Fruit fly (Drosophila melanogaster) whole organism, pupa: Measurements from ENCODE around the gene Mst36Fb.

Experiments used
- CG10348 ChIP-seq: fragments of 200-800 bp; sonication (Bioruptor generic); IDR thresholded peaks from 2 replicates; pipeline ENCODE4 v1.3.6; 2022; ENCODE audit warnings: missing biosample characterization, missing genetic modification characterization
- CG12605 ChIP-seq: fragments of 200-800 bp; sonication (Bioruptor generic); IDR thresholded peaks from 2 replicates; pipeline ENCODE4 v1.3.6; 2022; ENCODE audit warnings: missing biosample characterization, missing genetic modification characterization
- CG13204 ChIP-seq: fragments of 200-800 bp; sonication (Bioruptor generic); optimal IDR thresholded peaks from 2 replicates; lab custom pipeline; 2018; ENCODE audit warnings: missing biosample characterization, mild to moderate bottlenecking, missing genetic modification characterization, moderate library complexity
- CG14655 ChIP-seq: fragments of 200-800 bp; sonication (Bioruptor generic); optimal IDR thresholded peaks from 3 replicates; lab custom pipeline; 2017; ENCODE audit warnings: mild to moderate bottlenecking, missing biosample characterization, missing genetic modification reagents, missing genetic modification characterization
- CG15710 ChIP-seq: fragments of 200-800 bp; sonication (Bioruptor generic); optimal IDR thresholded peaks from 2 replicates; lab custom pipeline; 2018; ENCODE audit warnings: missing biosample characterization, mild to moderate bottlenecking, missing genetic modification characterization, moderate library complexity
- CG17806 ChIP-seq: fragments of 200-800 bp; sonication (Bioruptor generic); optimal IDR thresholded peaks from 2 replicates; lab custom pipeline; 2018; ENCODE audit warnings: missing biosample characterization, mild to moderate bottlenecking, missing genetic modification characterization, moderate library complexity
- CG32121 ChIP-seq: fragments of 200-800 bp; sonication (Bioruptor generic); IDR thresholded peaks from 2 replicates; pipeline ENCODE4 v1.3.6; 2022; ENCODE audit warnings: missing biosample characterization, missing genetic modification characterization
- CG34367 ChIP-seq: fragments of 200-800 bp; sonication (Bioruptor generic); optimal IDR thresholded peaks from 2 replicates; lab custom pipeline; 2018; ENCODE audit warnings: missing biosample characterization, mild to moderate bottlenecking, missing genetic modification characterization
- CG4496 ChIP-seq: fragments of 200-800 bp; sonication (Bioruptor generic); IDR thresholded peaks from 3 replicates; pipeline ENCODE4 v1.3.6; 2022; ENCODE audit warnings: missing biosample characterization, missing genetic modification characterization
- CG8159 ChIP-seq: fragments of 200-800 bp; sonication (Bioruptor generic); optimal IDR thresholded peaks from 3 replicates; lab custom pipeline; 2018; ENCODE audit warnings: missing biosample characterization, mild to moderate bottlenecking, missing genetic modification characterization, moderate library complexity
- CG8301 ChIP-seq: fragments of 200-800 bp; sonication (Bioruptor generic); optimal IDR thresholded peaks from 2 replicates; lab custom pipeline; 2018; ENCODE audit warnings: missing biosample characterization, mild to moderate bottlenecking, missing genetic modification characterization
- CG9948 ChIP-seq: fragments of 200-800 bp; sonication (Bioruptor generic); optimal IDR thresholded peaks from 2 replicates; lab custom pipeline; 2018; ENCODE audit warnings: missing biosample characterization, mild to moderate bottlenecking, missing genetic modification characterization, moderate library complexity
- D1 ChIP-seq: fragments of 200-800 bp; sonication (Bioruptor generic); optimal IDR thresholded peaks from 2 replicates; lab custom pipeline; 2018; ENCODE audit warnings: missing biosample characterization, mild to moderate bottlenecking, missing genetic modification characterization, moderate library complexity
- EcR ChIP-seq: fragments of 200-800 bp; sonication (Bioruptor generic); optimal IDR thresholded peaks from 3 replicates; lab custom pipeline; 2019; ENCODE audit warnings: missing biosample characterization, missing genetic modification characterization, mild to moderate bottlenecking, moderate library complexity, missing genetic modification reagents
- Ets98B ChIP-seq: fragments of 200-800 bp; sonication (Bioruptor generic); IDR thresholded peaks from 2 replicates; pipeline ENCODE4 v1.3.6; 2022; ENCODE audit warnings: missing biosample characterization, missing genetic modification characterization
- Pif1A ChIP-seq: fragments of 200-800 bp; sonication (Bioruptor generic); optimal IDR thresholded peaks from 3 replicates; lab custom pipeline; 2016; ENCODE audit warnings: missing biosample characterization, missing genetic modification characterization
- Pif1B ChIP-seq: fragments of 200-800 bp; sonication (Bioruptor generic); optimal IDR thresholded peaks from 3 replicates; lab custom pipeline; 2016; ENCODE audit warnings: missing biosample characterization, missing genetic modification characterization
- Snoo ChIP-seq: fragments of 200-800 bp; sonication (Bioruptor generic); optimal IDR thresholded peaks from 3 replicates; lab custom pipeline; 2017; ENCODE audit warnings: missing biosample characterization, mild to moderate bottlenecking, missing genetic modification characterization, inconsistent platforms
- fd96Ca ChIP-seq: fragments of 200-800 bp; sonication (Bioruptor generic); IDR thresholded peaks from 3 replicates; pipeline ENCODE4 v1.3.6; 2022; ENCODE audit warnings: missing biosample characterization, missing genetic modification characterization
- gl ChIP-seq: fragments of 200-800 bp; sonication (Bioruptor generic); optimal IDR thresholded peaks from 2 replicates; lab custom pipeline; 2018; ENCODE audit warnings: missing biosample characterization, mild to moderate bottlenecking, missing genetic modification characterization
- rn ChIP-seq: fragments of 200-800 bp; sonication (Bioruptor generic); IDR thresholded peaks from 2 replicates; pipeline ENCODE4 v1.3.6; 2022; ENCODE audit warnings: missing biosample characterization, missing genetic modification characterization

Mst36Fb gene

dm6 chr2L:18689376-18689775, 14.5 kb upstream of the Mst36Fb start, which contains the start of gene CG10336:
CG10336 (plus strand) TSS chr2L:18689528.
- TF ChIP-seq CG8301 (no peak), CG32121 (no peak), CG4496 (GFP tag; lab: Robert Waterston, UW) (no peak), Pif1A (GFP tag; lab: Kevin White, UChicago) (no peak), rn (GFP tag; lab: Robert Waterston, UW) (no peak), EcR (GFP tag; lab: Kevin White, UChicago) (no peak), D1 (no peak), CG17806 (no peak), fd96Ca (GFP tag; lab: Robert Waterston, UW) (no peak), CG14655 (no peak), CG15710 (tag; lab: Kevin White, UChicago) (no peak), CG9948 (no peak), Snoo (tag; lab: Kevin White, UChicago) (no peak)

dm6 chr2L:18688646-18689296, 13.9 kb upstream of the Mst36Fb start, which contains the start of gene msl-1:
msl-1 (minus strand) TSS chr2L:18688800.
- TF ChIP-seq CG17806 (no peak), fd96Ca (GFP tag; lab: Robert Waterston, UW) (0 out of 3 replicates have a peak, but pooled peaks have one; percentile 33), D1 (no peak), CG12605 (GFP tag; lab: Robert Waterston, UW) (no peak), CG8159 (tag; lab: Kevin White, UChicago) (no peak), CG32121 (no peak), CG4496 (GFP tag; lab: Robert Waterston, UW) (0 out of 3 replicates have a peak, but pooled peaks have one; percentile 19), CG10348 (GFP tag; lab: Robert Waterston, UW) (peak; percentile 13; the same call in 1 of the 2 replicates), CG9948 (no peak), rn (GFP tag; lab: Robert Waterston, UW) (no peak), EcR (GFP tag; lab: Kevin White, UChicago) (no peak)

- TF ChIP-seq Pif1B (no peak), D1 (no peak), CG10348 (GFP tag; lab: Robert Waterston, UW) (no peak), EcR (GFP tag; lab: Kevin White, UChicago) (no peak), Ets98B (no peak)
Measured at dm6 chr2L:18687827-18688226, 12.9 kb upstream of the Mst36Fb start.

- TF ChIP-seq CG4496 (GFP tag; lab: Robert Waterston, UW), result no peak
- no peak for TF ChIP-seq Pif1B
- TF ChIP-seq fd96Ca (GFP tag; lab: Robert Waterston, UW), result no peak
- TF ChIP-seq CG10348 (GFP tag; lab: Robert Waterston, UW), result no peak
- TF ChIP-seq CG8159 (tag; lab: Kevin White, UChicago), result no peak
- no peak for TF ChIP-seq gl (tag; lab: Kevin White, UChicago)
- no peak for TF ChIP-seq CG32121
- no peak for TF ChIP-seq EcR (GFP tag; lab: Kevin White, UChicago)
- no peak for TF ChIP-seq CG12605 (GFP tag; lab: Robert Waterston, UW)
- TF ChIP-seq CG8301, result no peak
Measured at dm6 chr2L:18681903-18682302, 7.0 kb upstream of the Mst36Fb start, which contains the start of gene tos. tos (minus strand) TSS chr2L:18682075.

dm6 chr2L:18677910-18678639, 3.2 kb upstream of the Mst36Fb start:
- TF ChIP-seq Pif1B (no peak), CG32121 (0 out of 2 replicates have a peak, but pooled peaks have one; percentile 7), CG15710 (tag; lab: Kevin White, UChicago) (peak; percentile 30), Snoo (tag; lab: Kevin White, UChicago) (peak; percentile 39)

- 0 out of 2 replicates have a peak, but pooled peaks have one; percentile 23 for TF ChIP-seq Ets98B
- TF ChIP-seq CG4496 (GFP tag; lab: Robert Waterston, UW), result peak; percentile 46; the same call in 1 of the 3 replicates
- TF ChIP-seq CG10348 (GFP tag; lab: Robert Waterston, UW), result 0 out of 2 replicates have a peak, but pooled peaks have one; percentile 6
- no peak for TF ChIP-seq EcR (GFP tag; lab: Kevin White, UChicago)
Measured at dm6 chr2L:18676948-18677820, 2.3 kb upstream of the Mst36Fb start, which contains the start of the genes Mst36Fa and CG31751. Mst36Fa (minus strand) TSS chr2L:18676998. CG31751 (plus strand) TSS chr2L:18677221.

dm6 chr2L:18673185-18673584, 1.7 kb downstream of the Mst36Fb start, which contains the start of gene CG43339:
CG43339 (minus strand) TSS chr2L:18673285.
- TF ChIP-seq D1, result no peak
- no peak for TF ChIP-seq CG34367 (tag; lab: Kevin White, UChicago)
- TF ChIP-seq EcR (GFP tag; lab: Kevin White, UChicago), result no peak
- TF ChIP-seq Pif1A (GFP tag; lab: Kevin White, UChicago), result no peak
- TF ChIP-seq Pif1B, result no peak
- no peak for TF ChIP-seq fd96Ca (GFP tag; lab: Robert Waterston, UW)
- no peak for TF ChIP-seq Snoo (tag; lab: Kevin White, UChicago)
- no peak for TF ChIP-seq CG12605 (GFP tag; lab: Robert Waterston, UW)
- no peak for TF ChIP-seq CG10348 (GFP tag; lab: Robert Waterston, UW)
- TF ChIP-seq CG15710 (tag; lab: Kevin White, UChicago), result no peak
- no peak for TF ChIP-seq Ets98B
- TF ChIP-seq CG9948, result no peak
- TF ChIP-seq CG17806, result no peak
- no peak for TF ChIP-seq CG32121
- TF ChIP-seq CG13204 (GFP tag; lab: Kevin White, UChicago), result no peak
- TF ChIP-seq CG4496 (GFP tag; lab: Robert Waterston, UW), result no peak
- no peak for TF ChIP-seq rn (GFP tag; lab: Robert Waterston, UW)
- no peak for TF ChIP-seq CG14655
- TF ChIP-seq gl (tag; lab: Kevin White, UChicago), result no peak
- TF ChIP-seq CG8159 (tag; lab: Kevin White, UChicago), result no peak
